Worm (Caenorhabditis elegans): Measurements from ENCODE around the gene C40H1.8.

DNA sequence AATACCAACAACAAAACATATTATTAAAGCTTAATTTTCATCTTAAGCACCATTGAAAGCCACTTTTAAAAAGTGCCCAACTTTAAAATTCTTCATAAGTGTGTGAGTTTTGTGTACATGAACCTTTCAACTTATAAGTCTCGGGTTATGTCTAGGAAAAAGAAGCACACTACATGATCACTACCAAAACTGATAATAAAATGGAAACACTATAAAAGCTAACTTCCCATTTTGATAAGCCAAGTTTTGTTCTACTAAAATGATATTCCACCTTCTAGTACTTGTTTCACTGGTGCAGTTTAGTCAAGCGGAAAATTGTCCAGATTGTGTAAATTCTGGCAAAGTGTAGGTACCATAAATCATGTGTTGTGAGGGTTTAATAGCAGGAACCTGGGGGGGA lies at the start of gene C40H1.8:
- TF ChIP-seq lin-39 (tag; optimal IDR thresholded peaks at IDR 0.05) (no peak), pqm-1 (tag; optimal IDR thresholded peaks at IDR 0.05) (peak; percentile 15)

Measured in whole organism, L4 larva.